Worm (Caenorhabditis elegans): ENCODE measurements around the gene T10B5.7.
A peak's percentile ranks its signal among the peaks of the same experiment; 100 is the strongest.

ce11 chrV:1868596-1869263, 22.7 kb downstream of the T10B5.7 start, which contains the start of gene knl-3:
- peak; percentile 29 for TF ChIP-seq tra-4 (tag; optimal IDR thresholded peaks at IDR 0.05)
- no peak for TF ChIP-seq ama-1 (optimal IDR thresholded peaks at IDR 0.05)
- TF ChIP-seq aly-1 (tag; optimal IDR thresholded peaks at IDR 0.05), result no peak
- peak; percentile 51 for TF ChIP-seq hmg-4 (GFP tag; optimal IDR thresholded peaks at IDR 0.05)
- TF ChIP-seq ets-7 (tag; optimal IDR thresholded peaks at IDR 0.05), result no peak
- TF ChIP-seq tbx-37 (GFP tag; conservative IDR thresholded peaks at IDR 0.05), result peak; percentile 51; the same call in 1 of the 2 replicates
- TF ChIP-seq flt-1 (GFP tag; IDR thresholded peaks at IDR 0.05), result peak; percentile 51; the same call in 1 of the 2 replicates
- TF ChIP-seq F13C5.2 (tag; optimal IDR thresholded peaks at IDR 0.05), result peak; percentile 80
- no peak for TF ChIP-seq B0310.2 (tag; optimal IDR thresholded peaks at IDR 0.05)
- TF ChIP-seq pes-1 (GFP tag; IDR thresholded peaks at IDR 0.05), result peak; percentile 79

All from whole organism, early embryonic.